Worm (Caenorhabditis elegans) whole organism, L1 larva: Measurements from ENCODE around the gene sdz-9.

Source experiments
- alr-1 ChIP-seq: fragments of 200-800 bp; sonication (Bioruptor generic); optimal IDR thresholded peaks from 2 replicates; lab custom pipeline; 2018; ENCODE audit warnings: borderline replicate concordance, mild to moderate bottlenecking, missing genetic modification characterization, missing compliant biosample characterization
- ama-1 ChIP-seq: fragments of 150-350 bp; optimal IDR thresholded peaks from 2 replicates; lab custom pipeline; 2014
- ces-1 ChIP-seq: fragments of 150-350 bp; optimal IDR thresholded peaks from 2 replicates; lab custom pipeline; 2014; ENCODE audit warnings: missing biosample characterization, missing genetic modification reagents, missing genetic modification characterization
- fos-1 ChIP-seq: fragments of 150-350 bp; optimal IDR thresholded peaks from 2 replicates; lab custom pipeline; 2014; ENCODE audit warnings: missing biosample characterization, missing genetic modification characterization
- hlh-17 ChIP-seq: fragments of 200-800 bp; sonication (Bioruptor generic); optimal IDR thresholded peaks from 2 replicates; lab custom pipeline; 2018; ENCODE audit warnings: missing genetic modification characterization, mild to moderate bottlenecking, missing compliant biosample characterization, moderate library complexity, borderline replicate concordance
- jun-1 ChIP-seq: fragments of 150-350 bp; optimal IDR thresholded peaks from 2 replicates; lab custom pipeline; 2014; ENCODE audit warnings: missing biosample characterization, missing genetic modification reagents, missing genetic modification characterization
- nhr-11 ChIP-seq: fragments of 150-350 bp; optimal IDR thresholded peaks from 2 replicates; lab custom pipeline; 2014; ENCODE audit warnings: missing biosample characterization, missing genetic modification characterization
- nhr-237 ChIP-seq: fragments of 150-350 bp; optimal IDR thresholded peaks from 2 replicates; lab custom pipeline; 2014; ENCODE audit warnings: missing biosample characterization, missing genetic modification characterization
- nhr-77 ChIP-seq: fragments of 150-350 bp; optimal IDR thresholded peaks from 2 replicates; lab custom pipeline; 2014; ENCODE audit warnings: missing biosample characterization, missing genetic modification characterization
- nhr-90 ChIP-seq: sonication (generic microtip); optimal IDR thresholded peaks from 2 replicates; lab custom pipeline; 2016; ENCODE audit warnings: mild to moderate bottlenecking, missing genetic modification characterization, missing compliant biosample characterization; ENCODE audit not compliant: poor library complexity
- skn-1 ChIP-seq: fragments of 150-350 bp; optimal IDR thresholded peaks from 2 replicates; lab custom pipeline; 2014; ENCODE audit warnings: missing biosample characterization, missing genetic modification characterization
- sptf-1 ChIP-seq: fragments of 150-350 bp; optimal IDR thresholded peaks from 2 replicates; lab custom pipeline; 2014; ENCODE audit warnings: missing biosample characterization, missing genetic modification characterization
- unc-62 ChIP-seq: fragments of 150-350 bp; optimal IDR thresholded peaks from 2 replicates; lab custom pipeline; 2014; ENCODE audit warnings: missing biosample characterization, missing genetic modification reagents, missing genetic modification characterization
- ztf-11 ChIP-seq, 2 experiments: sonication (generic microtip); optimal IDR thresholded peaks; 2 replicates each; lab custom pipeline; 2016 to 2017; ENCODE audit warnings: missing genetic modification characterization in 2 of 2, missing biosample characterization in 1 of 2, missing compliant biosample characterization in 1 of 2

DNA sequence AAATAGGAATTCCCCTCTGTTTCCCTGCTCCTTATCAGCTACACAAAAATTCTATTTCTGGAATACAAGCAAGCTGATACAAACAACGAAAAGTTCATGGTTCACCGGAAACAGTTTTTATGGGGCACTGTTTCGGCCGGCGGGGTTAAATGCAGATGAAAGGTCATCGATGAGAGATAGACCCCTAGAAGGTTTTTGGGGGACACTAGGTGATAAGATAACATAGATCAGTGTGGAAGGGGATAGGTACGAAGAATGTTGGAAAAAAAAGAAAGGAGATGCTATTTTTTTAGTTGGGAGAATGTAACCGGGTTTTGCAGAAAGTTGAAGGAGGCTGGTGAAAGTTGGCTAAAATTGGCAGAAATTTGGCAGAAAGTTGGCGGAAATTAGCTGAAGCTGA is 32.1 kb upstream of the sdz-9 start:
- TF ChIP-seq ama-1 (lab: Kevin White, UChicago): no peak
- TF ChIP-seq hlh-17: no peak
- no peak for TF ChIP-seq unc-62 (GFP tag; lab: Kevin White, UChicago)
- TF ChIP-seq nhr-90 (tag; lab: Kevin White, UChicago): no peak
- no peak for TF ChIP-seq fos-1
- no peak for TF ChIP-seq ces-1
- no peak for TF ChIP-seq ztf-11 (tag; optimal IDR thresholded peaks at IDR 0.05; lab: Kevin White, UChicago)
- TF ChIP-seq skn-1 (tag; lab: Kevin White, UChicago): no peak
- no peak for TF ChIP-seq nhr-237 (tag; lab: Kevin White, UChicago)
- TF ChIP-seq jun-1 (tag; lab: Kevin White, UChicago): no peak
- no peak for TF ChIP-seq sptf-1 (tag; lab: Kevin White, UChicago)
- no peak for TF ChIP-seq nhr-11 (tag; lab: Kevin White, UChicago)
- TF ChIP-seq nhr-77 (tag; lab: Kevin White, UChicago): no peak
- TF ChIP-seq alr-1 (tag; lab: Kevin White, UChicago): no peak
